Worm (Caenorhabditis elegans) whole organism, early embryonic: ENCODE data around the gene srab-9.

Experiments
- B0310.2 ChIP-seq: sonication (generic microtip); optimal IDR thresholded peaks from 2 replicates; lab custom pipeline; 2016; ENCODE audit warnings: mild to moderate bottlenecking, missing genetic modification characterization, missing compliant biosample characterization
- F13C5.2 ChIP-seq: sonication (generic microtip); optimal IDR thresholded peaks from 2 replicates; lab custom pipeline; 2017; ENCODE audit warnings: mild to moderate bottlenecking, missing genetic modification characterization, inconsistent platforms, missing compliant biosample characterization
- ama-1 ChIP-seq: fragments of 150-350 bp; optimal IDR thresholded peaks from 2 replicates; lab custom pipeline; 2014
- ets-7 ChIP-seq: sonication (generic microtip); optimal IDR thresholded peaks from 2 replicates; lab custom pipeline; 2016; ENCODE audit warnings: missing genotype, missing genetic modification characterization, missing compliant biosample characterization
- hmg-4 ChIP-seq: fragments of 200-800 bp; sonication (Bioruptor generic); optimal IDR thresholded peaks from 2 replicates; lab custom pipeline; 2018; ENCODE audit warnings: mild to moderate bottlenecking, missing genetic modification characterization, missing compliant biosample characterization
- scrt-1 ChIP-seq: fragments of 200-800 bp; sonication (Bioruptor generic); IDR thresholded peaks from 2 replicates; pipeline ENCODE4 v1.3.6; 2022; ENCODE audit warnings: missing genetic modification characterization, missing compliant biosample characterization
- sea-1 ChIP-seq: fragments of 200-800 bp; sonication (Bioruptor generic); conservative IDR thresholded peaks from 2 replicates; pipeline ENCODE4 v1.3.6; 2022; ENCODE audit warnings: missing genetic modification characterization, missing compliant biosample characterization
- tra-4 ChIP-seq: sonication (generic microtip); optimal IDR thresholded peaks from 2 replicates; lab custom pipeline; 2017; ENCODE audit warnings: missing genetic modification characterization, missing compliant biosample characterization

- no peak for TF ChIP-seq B0310.2 (tag; lab: Kevin White, UChicago)
- no peak for TF ChIP-seq tra-4
- no peak for TF ChIP-seq ama-1 (lab: Kevin White, UChicago)
- no peak for TF ChIP-seq sea-1 (GFP tag; lab: Robert Waterston, UW)
- no peak for TF ChIP-seq ets-7 (tag; lab: Kevin White, UChicago)
- TF ChIP-seq scrt-1 (GFP tag; lab: Robert Waterston, UW): no peak
- TF ChIP-seq F13C5.2 (tag; lab: Kevin White, UChicago): no peak
- no peak for TF ChIP-seq hmg-4 (GFP tag; lab: Kevin White, UChicago)
These were observed 16.2 kb downstream of the srab-9 start, which contains the start of gene Y73C8C.12 for ce11 chrV:3124912-3125311.
